Worm (Caenorhabditis elegans) whole organism, late embryonic: ENCODE measurements around the gene K03B8.4.

Experiments
- K09A11.1 ChIP-seq: sonication (generic microtip); optimal IDR thresholded peaks from 2 replicates; lab custom pipeline; 2017; ENCODE audit warnings: antibody characterized with exemption, mild to moderate bottlenecking, missing genetic modification characterization, missing compliant biosample characterization; ENCODE audit not compliant: insufficient read depth
- ceh-22 ChIP-seq: sonication (generic microtip); optimal IDR thresholded peaks from 2 replicates; lab custom pipeline; 2017; ENCODE audit warnings: missing biosample characterization, missing genetic modification characterization
- ceh-6 ChIP-seq: fragments of 200-800 bp; sonication (Bioruptor generic); optimal IDR thresholded peaks from 2 replicates; lab custom pipeline; 2018; ENCODE audit warnings: mild to moderate bottlenecking, missing genetic modification characterization, missing compliant biosample characterization
- dve-1 ChIP-seq: sonication (generic microtip); optimal IDR thresholded peaks from 2 replicates; lab custom pipeline; 2017; ENCODE audit warnings: antibody characterized with exemption, mild to moderate bottlenecking, missing genetic modification characterization, missing compliant biosample characterization
- nhr-232 ChIP-seq: sonication (generic microtip); optimal IDR thresholded peaks from 2 replicates; lab custom pipeline; 2016; ENCODE audit warnings: missing genetic modification characterization, missing compliant biosample characterization
- pqm-1 ChIP-seq: sonication (generic microtip); optimal IDR thresholded peaks from 2 replicates; lab custom pipeline; 2016; ENCODE audit warnings: missing genetic modification characterization, missing compliant biosample characterization
- pros-1 ChIP-seq: fragments of 150-350 bp; optimal IDR thresholded peaks from 2 replicates; lab custom pipeline; 2014; ENCODE audit warnings: missing biosample characterization, missing genetic modification reagents, missing genetic modification characterization
- sdc-2 ChIP-seq: sonication (generic microtip); optimal IDR thresholded peaks from 2 replicates; lab custom pipeline; 2016; ENCODE audit warnings: missing genotype, missing genetic modification characterization, missing compliant biosample characterization
- sox-4 ChIP-seq: sonication (generic microtip); optimal IDR thresholded peaks from 2 replicates; lab custom pipeline; 2017; ENCODE audit warnings: mild to moderate bottlenecking, missing genetic modification characterization, inconsistent platforms, missing compliant biosample characterization
- tbx-2 ChIP-seq: sonication (generic microtip); optimal IDR thresholded peaks from 2 replicates; lab custom pipeline; 2016; ENCODE audit warnings: missing genetic modification characterization, missing compliant biosample characterization

ce11 chrV:11372284-11372878 lies 22.5 kb downstream of the K03B8.4 start:
- TF ChIP-seq sdc-2 (tag; lab: Kevin White, UChicago) = no peak
- no peak for TF ChIP-seq K09A11.1
- no peak for TF ChIP-seq nhr-232
- no peak for TF ChIP-seq pqm-1 (tag; lab: Kevin White, UChicago)
- TF ChIP-seq dve-1 (tag; lab: Kevin White, UChicago) = no peak
- no peak for TF ChIP-seq ceh-22 (tag; lab: Kevin White, UChicago)
- no peak for TF ChIP-seq ceh-6
- no peak for TF ChIP-seq pros-1
- TF ChIP-seq sox-4 (tag; lab: Kevin White, UChicago) = no peak
- TF ChIP-seq tbx-2 (tag; lab: Kevin White, UChicago) = no peak
